Fruit fly (Drosophila melanogaster) whole organism, embryonic: ENCODE results near the gene CG14395.

Experiments
- Abd-B ChIP-seq: fragments of 200-800 bp; sonication (Bioruptor generic); optimal IDR thresholded peaks from 2 replicates; lab custom pipeline; 2018; ENCODE audit warnings: missing biosample characterization, mild to moderate bottlenecking, missing genetic modification characterization, moderate library complexity
- Asciz ChIP-seq: fragments of 200-800 bp; sonication (Bioruptor generic); optimal IDR thresholded peaks from 2 replicates; lab custom pipeline; 2017; ENCODE audit warnings: missing biosample characterization, mild to moderate bottlenecking, missing genetic modification characterization, missing genetic modification reagents
- BEAF-32 ChIP-seq: fragments of 200-800 bp; sonication (Bioruptor generic); optimal IDR thresholded peaks from 3 replicates; lab custom pipeline; 2017; ENCODE audit warnings: missing biosample characterization, missing genetic modification characterization, mild to moderate bottlenecking, moderate library complexity, missing genetic modification reagents
- CG10147 ChIP-seq: fragments of 200-800 bp; sonication (Bioruptor generic); optimal IDR thresholded peaks from 2 replicates; lab custom pipeline; 2019; ENCODE audit warnings: missing biosample characterization, mild to moderate bottlenecking, missing genetic modification characterization, moderate library complexity
- CG10267 ChIP-seq: fragments of 200-800 bp; sonication (Bioruptor generic); optimal IDR thresholded peaks from 2 replicates; lab custom pipeline; 2018; ENCODE audit warnings: missing biosample characterization, mild to moderate bottlenecking, missing genetic modification characterization, moderate library complexity
- CG11085 ChIP-seq: fragments of 200-800 bp; sonication (Bioruptor generic); IDR thresholded peaks from 2 replicates; pipeline ENCODE4 v1.3.6; 2022; ENCODE audit warnings: missing biosample characterization, missing genetic modification characterization
- CG12104 ChIP-seq: fragments of 200-800 bp; sonication (Bioruptor generic); optimal IDR thresholded peaks from 3 replicates; lab custom pipeline; 2016; ENCODE audit warnings: missing biosample characterization, missing genetic modification characterization
- CG13296 ChIP-seq: fragments of 200-800 bp; sonication (Bioruptor generic); optimal IDR thresholded peaks from 3 replicates; lab custom pipeline; 2018; ENCODE audit warnings: missing biosample characterization, mild to moderate bottlenecking, missing genetic modification characterization
- CG14710 ChIP-seq: fragments of 200-800 bp; sonication (Bioruptor generic); optimal IDR thresholded peaks from 3 replicates; lab custom pipeline; 2019; ENCODE audit warnings: missing biosample characterization, mild to moderate bottlenecking, missing genetic modification characterization, moderate library complexity
- CG1529 ChIP-seq: fragments of 200-800 bp; sonication (Bioruptor generic); optimal IDR thresholded peaks from 3 replicates; lab custom pipeline; 2018; ENCODE audit warnings: missing biosample characterization, missing genetic modification characterization
- CG18262 ChIP-seq: fragments of 200-800 bp; optimal IDR thresholded peaks from 3 replicates; lab custom pipeline; 2019; ENCODE audit warnings: missing biosample characterization, mild to moderate bottlenecking, missing genetic modification characterization, moderate library complexity
- CG31441 ChIP-seq: fragments of 200-800 bp; sonication (Bioruptor generic); IDR thresholded peaks from 2 replicates; pipeline ENCODE4 v1.3.6; 2022; ENCODE audit warnings: missing biosample characterization, missing genetic modification characterization
- CG33213 ChIP-seq: fragments of 200-800 bp; sonication (Bioruptor generic); optimal IDR thresholded peaks from 3 replicates; lab custom pipeline; 2016; ENCODE audit warnings: missing biosample characterization, missing genetic modification characterization
- CG4617 ChIP-seq: fragments of 200-800 bp; sonication (Bioruptor generic); optimal IDR thresholded peaks from 3 replicates; lab custom pipeline; 2016; ENCODE audit warnings: missing biosample characterization, missing genetic modification characterization, borderline replicate concordance
- CG5180 ChIP-seq: fragments of 200-800 bp; sonication (Bioruptor generic); optimal IDR thresholded peaks from 3 replicates; lab custom pipeline; 2017; ENCODE audit warnings: missing biosample characterization, missing genetic modification characterization, mild to moderate bottlenecking, moderate library complexity, missing genetic modification reagents
- CG8388 ChIP-seq: fragments of 200-800 bp; sonication (Bioruptor generic); optimal IDR thresholded peaks from 2 replicates; lab custom pipeline; 2019; ENCODE audit warnings: missing biosample characterization, mild to moderate bottlenecking, missing genetic modification characterization, moderate library complexity
- Deaf1 ChIP-seq: fragments of 200-800 bp; optimal IDR thresholded peaks from 3 replicates; lab custom pipeline; 2019; ENCODE audit warnings: missing biosample characterization, mild to moderate bottlenecking, missing genetic modification characterization, moderate library complexity
- Dek ChIP-seq: fragments of 200-800 bp; sonication (Bioruptor generic); optimal IDR thresholded peaks from 3 replicates; lab custom pipeline; 2019; ENCODE audit warnings: missing biosample characterization, mild to moderate bottlenecking, missing genetic modification characterization, moderate library complexity
- Dp ChIP-seq: fragments of 200-800 bp; sonication (Bioruptor generic); optimal IDR thresholded peaks from 2 replicates; lab custom pipeline; 2018; ENCODE audit warnings: missing biosample characterization, mild to moderate bottlenecking, missing genetic modification characterization, moderate library complexity
- Ets65A ChIP-seq: fragments of 200-800 bp; sonication (Bioruptor generic); peaks from one replicate; lab custom pipeline; 2016; ENCODE audit warnings: missing biosample characterization, missing genetic modification characterization
- HLH4C ChIP-seq: fragments of 200-800 bp; sonication (Bioruptor generic); IDR thresholded peaks from 3 replicates; pipeline ENCODE4 v1.3.6; 2022; ENCODE audit warnings: missing biosample characterization, missing genetic modification characterization; ENCODE audit not compliant: partially characterized antibody
- Jarid2 ChIP-seq: fragments of 200-800 bp; sonication (Bioruptor generic); optimal IDR thresholded peaks from 3 replicates; lab custom pipeline; 2017; ENCODE audit warnings: mild to moderate bottlenecking, missing biosample characterization, missing genetic modification reagents, missing genetic modification characterization
- MESR4 ChIP-seq: fragments of 200-800 bp; sonication (Bioruptor generic); optimal IDR thresholded peaks from 2 replicates; lab custom pipeline; 2018; ENCODE audit warnings: missing biosample characterization, mild to moderate bottlenecking, missing genetic modification characterization, moderate library complexity
- Mad ChIP-seq: fragments of 200-800 bp; sonication (Bioruptor generic); optimal IDR thresholded peaks from 2 replicates; lab custom pipeline; 2016; ENCODE audit warnings: missing biosample characterization, missing genetic modification characterization
- Meics ChIP-seq: fragments of 200-800 bp; sonication (Bioruptor generic); optimal IDR thresholded peaks from 2 replicates; lab custom pipeline; 2017; ENCODE audit warnings: missing biosample characterization, mild to moderate bottlenecking, missing genetic modification characterization
- NFAT ChIP-seq: fragments of 200-800 bp; sonication (Bioruptor generic); IDR thresholded peaks from 2 replicates; pipeline ENCODE4 v1.3.6; 2022; ENCODE audit warnings: missing biosample characterization, missing genetic modification characterization
- Oli ChIP-seq: fragments of 200-800 bp; sonication (Bioruptor generic); optimal IDR thresholded peaks from 2 replicates; lab custom pipeline; 2018; ENCODE audit warnings: missing biosample characterization, mild to moderate bottlenecking, missing genetic modification characterization, moderate library complexity
- Opbp ChIP-seq: fragments of 200-800 bp; sonication (Bioruptor generic); IDR thresholded peaks from 3 replicates; pipeline ENCODE4 v1.3.6; 2022; ENCODE audit warnings: missing biosample characterization, missing genetic modification characterization; ENCODE audit not compliant: partially characterized antibody
- Ptx1 ChIP-seq: fragments of 200-800 bp; sonication (Bioruptor generic); IDR thresholded peaks from 2 replicates; pipeline ENCODE4 v1.3.6; 2022; ENCODE audit warnings: missing biosample characterization, missing genetic modification characterization
- Ravus ChIP-seq: fragments of 200-800 bp; sonication (Bioruptor generic); IDR thresholded peaks from 2 replicates; pipeline ENCODE4 v1.3.6; 2022; ENCODE audit warnings: missing biosample characterization, missing genetic modification characterization
- Spps ChIP-seq: fragments of 200-800 bp; sonication (Bioruptor generic); optimal IDR thresholded peaks from 2 replicates; lab custom pipeline; 2018; ENCODE audit warnings: missing biosample characterization, mild to moderate bottlenecking, missing genetic modification characterization
- Ssrp ChIP-seq: fragments of 200-800 bp; sonication (Bioruptor generic); optimal IDR thresholded peaks from 2 replicates; lab custom pipeline; 2018; ENCODE audit warnings: missing biosample characterization, mild to moderate bottlenecking, missing genetic modification characterization, moderate library complexity
- abd-A ChIP-seq: fragments of 200-800 bp; sonication (Bioruptor generic); optimal IDR thresholded peaks from 3 replicates; lab custom pipeline; 2019; ENCODE audit warnings: missing biosample characterization, mild to moderate bottlenecking, missing genetic modification characterization, moderate library complexity
- ash1 ChIP-seq: fragments of 200-800 bp; sonication (Bioruptor generic); optimal IDR thresholded peaks from 2 replicates; lab custom pipeline; 2018; ENCODE audit warnings: missing biosample characterization, mild to moderate bottlenecking, missing genetic modification characterization
- az2 ChIP-seq: fragments of 200-800 bp; sonication (Bioruptor generic); optimal IDR thresholded peaks from 3 replicates; lab custom pipeline; 2016; ENCODE audit warnings: missing biosample characterization, missing genetic modification characterization
- ems ChIP-seq: fragments of 200-800 bp; sonication (Bioruptor generic); optimal IDR thresholded peaks from 3 replicates; lab custom pipeline; 2016; ENCODE audit warnings: missing biosample characterization, missing genetic modification characterization
- en ChIP-seq: fragments of 200-800 bp; sonication (Bioruptor generic); optimal IDR thresholded peaks from 2 replicates; lab custom pipeline; 2016; ENCODE audit warnings: missing biosample characterization, missing genetic modification characterization
- eyg ChIP-seq: fragments of 200-800 bp; sonication (Bioruptor generic); optimal IDR thresholded peaks from 3 replicates; lab custom pipeline; 2016; ENCODE audit warnings: missing biosample characterization, missing genetic modification characterization
- fd3F ChIP-seq: fragments of 200-800 bp; sonication (Bioruptor generic); optimal IDR thresholded peaks from 2 replicates; lab custom pipeline; 2018; ENCODE audit warnings: missing biosample characterization, mild to moderate bottlenecking, missing genetic modification characterization, moderate library complexity
- knrl ChIP-seq: fragments of 200-800 bp; sonication (Bioruptor generic); IDR thresholded peaks from 3 replicates; pipeline ENCODE4 v1.3.6; 2022; ENCODE audit warnings: missing biosample characterization, missing genetic modification characterization; ENCODE audit not compliant: partially characterized antibody
- lmd ChIP-seq: fragments of 200-800 bp; sonication (Bioruptor generic); IDR thresholded peaks from 2 replicates; pipeline ENCODE4 v1.3.6; 2022; ENCODE audit warnings: missing biosample characterization, missing genetic modification characterization
- oc ChIP-seq: fragments of 200-800 bp; sonication (Bioruptor generic); optimal IDR thresholded peaks from 2 replicates; lab custom pipeline; 2018; ENCODE audit warnings: missing biosample characterization, mild to moderate bottlenecking, missing genetic modification characterization, moderate library complexity
- scrt ChIP-seq: fragments of 200-800 bp; sonication (Bioruptor generic); optimal IDR thresholded peaks from 2 replicates; lab custom pipeline; 2018; ENCODE audit warnings: missing biosample characterization, mild to moderate bottlenecking, missing genetic modification characterization, moderate library complexity
- sens-2 ChIP-seq: fragments of 200-800 bp; sonication (Bioruptor generic); IDR thresholded peaks from 2 replicates; pipeline ENCODE4 v1.3.6; 2022; ENCODE audit warnings: missing biosample characterization, missing genetic modification characterization
- seq ChIP-seq: fragments of 200-800 bp; sonication (Bioruptor generic); IDR thresholded peaks from 2 replicates; pipeline ENCODE4 v1.3.6; 2022; ENCODE audit warnings: missing biosample characterization, missing genetic modification characterization
- so ChIP-seq: fragments of 200-800 bp; sonication (Bioruptor generic); IDR thresholded peaks from 3 replicates; pipeline ENCODE4 v1.3.6; 2022; ENCODE audit warnings: missing biosample characterization, missing genetic modification characterization
- stc ChIP-seq: fragments of 200-800 bp; sonication (Bioruptor generic); IDR thresholded peaks from 2 replicates; pipeline ENCODE4 v1.3.6; 2022; ENCODE audit warnings: missing biosample characterization, missing genetic modification characterization
- sug ChIP-seq: fragments of 200-800 bp; optimal IDR thresholded peaks from 2 replicates; lab custom pipeline; 2019; ENCODE audit warnings: missing biosample characterization, mild to moderate bottlenecking, missing genetic modification characterization, moderate library complexity
- tna ChIP-seq: fragments of 200-800 bp; sonication (Bioruptor generic); IDR thresholded peaks from 2 replicates; pipeline ENCODE4 v1.3.6; 2022; ENCODE audit warnings: missing biosample characterization, missing genetic modification characterization; ENCODE audit not compliant: partially characterized antibody
- zfh1 ChIP-seq: fragments of 200-800 bp; sonication (Bioruptor generic); IDR thresholded peaks from 3 replicates; pipeline ENCODE4 v1.3.6; 2022; ENCODE audit warnings: missing biosample characterization, missing genetic modification characterization

CG14395 gene

dm6 chr3R:12697571-12698039 lies 35.0 kb downstream of the CG14395 start (continued):
- TF ChIP-seq CG8388, result no peak
- no peak for TF ChIP-seq fd3F (GFP tag; lab: Kevin White, UChicago)
- TF ChIP-seq ash1, result no peak
- TF ChIP-seq CG31441 (GFP tag; lab: Robert Waterston, UW), result no peak
- TF ChIP-seq en (GFP tag; lab: Kevin White, UChicago), result no peak
- no peak for TF ChIP-seq Ptx1 (GFP tag; lab: Robert Waterston, UW)
- no peak for TF ChIP-seq scrt (GFP tag; lab: Kevin White, UChicago)
- TF ChIP-seq CG4617, result peak; percentile 12
- TF ChIP-seq CG12104 (GFP tag; lab: Kevin White, UChicago), result no peak
- peak; percentile 65 for TF ChIP-seq CG14710
- TF ChIP-seq seq (GFP tag; lab: Robert Waterston, UW), result no peak
- peak; percentile 46 for TF ChIP-seq Jarid2 (GFP tag; lab: Kevin White, UChicago)
- TF ChIP-seq Ets65A (GFP tag; lab: Kevin White, UChicago), result peak; percentile 25
- peak; percentile 63; the same call in 2 of the 3 replicates for TF ChIP-seq HLH4C (GFP tag; lab: Robert Waterston, UW)
- peak; percentile 94 for TF ChIP-seq Dp
- peak; percentile 32; the same call in 1 of the 3 replicates for TF ChIP-seq Opbp (GFP tag; lab: Robert Waterston, UW)
- TF ChIP-seq BEAF-32 (GFP tag; lab: Kevin White, UChicago), result peak; percentile 78
- TF ChIP-seq Meics (GFP tag; lab: Kevin White, UChicago), result no peak
- no peak for TF ChIP-seq CG5180 (GFP tag; lab: Kevin White, UChicago)
- TF ChIP-seq MESR4 (GFP tag; lab: Kevin White, UChicago), result peak; percentile 94
- TF ChIP-seq az2 (GFP tag; lab: Kevin White, UChicago), result no peak
- TF ChIP-seq NFAT (GFP tag; lab: Robert Waterston, UW), result no peak
- TF ChIP-seq so (GFP tag; lab: Robert Waterston, UW), result no peak
- no peak for TF ChIP-seq oc (tag; lab: Kevin White, UChicago)
- no peak for TF ChIP-seq Deaf1 (tag; lab: Kevin White, UChicago)
- TF ChIP-seq CG10147, result peak; percentile 21
- no peak for TF ChIP-seq CG13296 (GFP tag; lab: Kevin White, UChicago)
- TF ChIP-seq eyg (GFP tag; lab: Kevin White, UChicago), result no peak
- no peak for TF ChIP-seq Spps (tag; lab: Kevin White, UChicago)
- no peak for TF ChIP-seq Abd-B (GFP tag; lab: Kevin White, UChicago)
- TF ChIP-seq sens-2, result no peak
- TF ChIP-seq CG1529 (GFP tag; lab: Kevin White, UChicago), result no peak
- TF ChIP-seq lmd (GFP tag; lab: Robert Waterston, UW), result no peak
- no peak for TF ChIP-seq sug (tag; lab: Kevin White, UChicago)
- no peak for TF ChIP-seq ems (GFP tag; lab: Kevin White, UChicago)
- TF ChIP-seq stc (GFP tag; lab: Robert Waterston, UW), result no peak
- peak; percentile 32 for TF ChIP-seq CG33213 (GFP tag; lab: Kevin White, UChicago)
- TF ChIP-seq Asciz (GFP tag; lab: Kevin White, UChicago), result no peak
- TF ChIP-seq CG10267 (tag; lab: Kevin White, UChicago), result peak; percentile 59
- peak; percentile 1 for TF ChIP-seq Mad (GFP tag; lab: Kevin White, UChicago)
- no peak for TF ChIP-seq CG11085 (GFP tag; lab: Robert Waterston, UW)
- no peak for TF ChIP-seq tna (GFP tag; lab: Robert Waterston, UW)
- no peak for TF ChIP-seq zfh1 (GFP tag; lab: Robert Waterston, UW)
- no peak for TF ChIP-seq Oli (tag; lab: Kevin White, UChicago)
- peak; percentile 60 for TF ChIP-seq knrl
- no peak for TF ChIP-seq Dek
- TF ChIP-seq Ravus (GFP tag; lab: Robert Waterston, UW), result no peak
- TF ChIP-seq CG18262 (tag; lab: Kevin White, UChicago), result peak; percentile 5
- TF ChIP-seq Ssrp (tag; lab: Kevin White, UChicago), result no peak
- TF ChIP-seq abd-A (tag; lab: Kevin White, UChicago), result no peak
